Comparison of ENCODE assay signal across 5 fruit fly cellular contexts in genomic region chr2L:273603-274002, dm6.
TF ChIP-seq lines count a peak whose summit lies in the region.

mbm (minus strand) TSS chr2L:273715.
CG11555 (plus strand) TSS chr2L:273836.

- no peak for TF ChIP-seq CTCF in whole organism, embryonic (GFP tag; optimal IDR thresholded peaks at IDR 0.05; lab: Kevin White, UChicago)

TF ChIP-seq in whole organism, adult, 20 proteins besides CTCF, POLR2A, EP300 and RAD21:
- TF ChIP-seq bab1 (GFP tag; optimal IDR thresholded peaks at IDR 0.05; lab: Kevin White, UChicago): peak; percentile 29
- TF ChIP-seq CG7045 (GFP tag; optimal IDR thresholded peaks at IDR 0.05; lab: Kevin White, UChicago): no peak
- TF ChIP-seq ovo (GFP tag; optimal IDR thresholded peaks at IDR 0.05; lab: Kevin White, UChicago): no peak
- peak; percentile 3 for TF ChIP-seq pad (GFP tag; optimal IDR thresholded peaks at IDR 0.05; lab: Kevin White, UChicago)
- TF ChIP-seq CG14711 (tag; optimal IDR thresholded peaks at IDR 0.05; lab: Kevin White, UChicago): peak; percentile 49
- peak; percentile 97 for TF ChIP-seq Mnt (GFP tag; optimal IDR thresholded peaks at IDR 0.05; lab: Kevin White, UChicago)
- TF ChIP-seq CG33017 (tag; optimal IDR thresholded peaks at IDR 0.05; lab: Kevin White, UChicago): peak; percentile 47
- TF ChIP-seq CG11617 (GFP tag; optimal IDR thresholded peaks at IDR 0.05; lab: Kevin White, UChicago): peak; percentile 41
- no peak for TF ChIP-seq CG1620 (GFP tag; optimal IDR thresholded peaks at IDR 0.05; lab: Kevin White, UChicago)
- no peak for TF ChIP-seq cic (GFP tag; optimal IDR thresholded peaks at IDR 0.05; lab: Kevin White, UChicago)
- no peak for TF ChIP-seq Clk (GFP tag; optimal IDR thresholded peaks at IDR 0.05; lab: Kevin White, UChicago)
- TF ChIP-seq CG7101 (tag; optimal IDR thresholded peaks at IDR 0.05; lab: Kevin White, UChicago): peak; percentile 48

TF ChIP-seq in whole organism, embryonic, 481 proteins besides CTCF, POLR2A, EP300 and RAD21 (continues in another document):
- TF ChIP-seq CG9437 (GFP tag; optimal IDR thresholded peaks at IDR 0.05; lab: Kevin White, UChicago) (no peak), CG6254 (GFP tag; optimal IDR thresholded peaks at IDR 0.05; lab: Kevin White, UChicago) (no peak), Usf (GFP tag; optimal IDR thresholded peaks at IDR 0.05; lab: Kevin White, UChicago) (no peak), ssp (GFP tag; IDR thresholded peaks at IDR 0.05; lab: Robert Waterston, UW) (peak; percentile 9; the same call in 1 of the 2 replicates), CG13424 (tag; optimal IDR thresholded peaks at IDR 0.05; lab: Kevin White, UChicago) (peak; percentile 48), CG2199 (GFP tag; IDR thresholded peaks at IDR 0.05; lab: Robert Waterston, UW) (no peak), chm (GFP tag; IDR thresholded peaks at IDR 0.05; lab: Robert Waterston, UW) (no peak), D19B (GFP tag; optimal IDR thresholded peaks at IDR 0.05; lab: Kevin White, UChicago) (no peak), CG11560 (tag; IDR thresholded peaks at IDR 0.05; lab: Robert Waterston, UW) (no peak), pita (GFP tag; optimal IDR thresholded peaks at IDR 0.05; lab: Kevin White, UChicago) (no peak), Bteb2 (GFP tag; optimal IDR thresholded peaks at IDR 0.05; lab: Kevin White, UChicago) (no peak), CrebB (tag; optimal IDR thresholded peaks at IDR 0.05; lab: Kevin White, UChicago) (no peak), lola (GFP tag; optimal IDR thresholded peaks at IDR 0.05; lab: Kevin White, UChicago) (peak in 1 of 3 experiments; percentile 15), Spps (tag; optimal IDR thresholded peaks at IDR 0.05; lab: Kevin White, UChicago) (no peak), repo (GFP tag; optimal IDR thresholded peaks at IDR 0.05; lab: Kevin White, UChicago) (no peak), Sry-β (GFP tag; optimal IDR thresholded peaks at IDR 0.05; lab: Kevin White, UChicago) (peak; percentile 98), CG3281 (GFP tag; optimal IDR thresholded peaks at IDR 0.05; lab: Kevin White, UChicago) (peak; percentile 47), CG8924 (tag; optimal IDR thresholded peaks at IDR 0.05; lab: Kevin White, UChicago) (peak; percentile 61), CG15269 (tag; optimal IDR thresholded peaks at IDR 0.05; lab: Kevin White, UChicago) (no peak), mirr (GFP tag; optimal IDR thresholded peaks at IDR 0.05; lab: Kevin White, UChicago) (no peak), fd3F (GFP tag; optimal IDR thresholded peaks at IDR 0.05; lab: Kevin White, UChicago) (no peak)

TF ChIP-seq in whole organism, prepupa, 60 proteins besides CTCF, POLR2A, EP300 and RAD21 (continues in another document):
- TF ChIP-seq lz (GFP tag; optimal IDR thresholded peaks at IDR 0.05; lab: Kevin White, UChicago) (no peak), salr (GFP tag; optimal IDR thresholded peaks at IDR 0.05; lab: Kevin White, UChicago) (no peak), esn (GFP tag; optimal IDR thresholded peaks at IDR 0.05; lab: Kevin White, UChicago) (peak; percentile 19), dsx (GFP tag; optimal IDR thresholded peaks at IDR 0.05; lab: Kevin White, UChicago; ENCODE audit: poor library complexity, severe bottlenecking) (peak; percentile 5), CG3032 (tag; optimal IDR thresholded peaks at IDR 0.05; lab: Kevin White, UChicago) (peak; percentile 26), Hr39 (GFP tag; optimal IDR thresholded peaks at IDR 0.05; lab: Kevin White, UChicago) (no peak), spab (GFP tag; optimal IDR thresholded peaks at IDR 0.05; lab: Kevin White, UChicago) (no peak), topi (GFP tag; optimal IDR thresholded peaks at IDR 0.05; lab: Kevin White, UChicago) (no peak), fkh (GFP tag; optimal IDR thresholded peaks at IDR 0.05; lab: Kevin White, UChicago) (no peak), Smox (GFP tag; optimal IDR thresholded peaks at IDR 0.05; lab: Kevin White, UChicago) (no peak), OdsH (GFP tag; optimal IDR thresholded peaks at IDR 0.05; lab: Kevin White, UChicago) (no peak), fd85E (GFP tag; optimal IDR thresholded peaks at IDR 0.05; lab: Kevin White, UChicago) (no peak), Lpt (GFP tag; optimal IDR thresholded peaks at IDR 0.05; lab: Kevin White, UChicago) (no peak), CG34406 (GFP tag; optimal IDR thresholded peaks at IDR 0.05; lab: Kevin White, UChicago) (no peak), CG15336 (GFP tag; IDR thresholded peaks at IDR 0.05; lab: Robert Waterston, UW) (no peak), Blimp-1 (GFP tag; optimal IDR thresholded peaks at IDR 0.05; lab: Kevin White, UChicago) (no peak), Ets96B (tag; optimal IDR thresholded peaks at IDR 0.05; lab: Kevin White, UChicago) (peak; percentile 39), CG6792 (GFP tag; optimal IDR thresholded peaks at IDR 0.05; lab: Kevin White, UChicago) (no peak), CG10669 (GFP tag; optimal IDR thresholded peaks at IDR 0.05; lab: Kevin White, UChicago) (no peak), Met (GFP tag; optimal IDR thresholded peaks at IDR 0.05; lab: Kevin White, UChicago) (no peak), CG11294 (GFP tag; IDR thresholded peaks at IDR 0.05; lab: Robert Waterston, UW) (no peak), CG6854 (GFP tag; optimal IDR thresholded peaks at IDR 0.05; lab: Kevin White, UChicago) (no peak)

TF ChIP-seq in whole organism, pupa, 21 proteins besides CTCF, POLR2A, EP300 and RAD21:
- TF ChIP-seq CG15710 (tag; optimal IDR thresholded peaks at IDR 0.05; lab: Kevin White, UChicago) (peak; percentile 27), CG8301 (tag; optimal IDR thresholded peaks at IDR 0.05; lab: Kevin White, UChicago) (no peak), CG12605 (GFP tag; IDR thresholded peaks at IDR 0.05; lab: Robert Waterston, UW) (no peak)
TF ChIP-seq in whole organism, pupa: peak in this region for 1.

TF ChIP-seq in whole organism, wandering third instar larva, 38 proteins besides CTCF, POLR2A, EP300 and RAD21:
- TF ChIP-seq dsf (GFP tag; optimal IDR thresholded peaks at IDR 0.05; lab: Kevin White, UChicago; ENCODE audit: borderline replicate concordance) (no peak), lola (GFP tag; optimal IDR thresholded peaks at IDR 0.05; lab: Kevin White, UChicago) (no peak), Hr83 (GFP tag; optimal IDR thresholded peaks at IDR 0.05; lab: Kevin White, UChicago; ENCODE audit: poor library complexity, severe bottlenecking) (no peak), Myc (optimal IDR thresholded peaks at IDR 0.05; lab: Kevin White, UChicago) (peak; percentile 94), Dfd (GFP tag; optimal IDR thresholded peaks at IDR 0.05; lab: Kevin White, UChicago) (no peak), CG32264 (GFP tag; optimal IDR thresholded peaks at IDR 0.05; lab: Kevin White, UChicago) (no peak), sv (GFP tag; optimal IDR thresholded peaks at IDR 0.05; lab: Kevin White, UChicago) (no peak), Sp1 (GFP tag; optimal IDR thresholded peaks at IDR 0.05; lab: Kevin White, UChicago) (peak; percentile 40), sage (GFP tag; optimal IDR thresholded peaks at IDR 0.05; lab: Kevin White, UChicago) (no peak), Abd-B (GFP tag; optimal IDR thresholded peaks at IDR 0.05; lab: Kevin White, UChicago) (no peak), Vsx2 (GFP tag; optimal IDR thresholded peaks at IDR 0.05; lab: Kevin White, UChicago; ENCODE audit: partially characterized antibody) (no peak), Rel (GFP tag; optimal IDR thresholded peaks at IDR 0.05; lab: Kevin White, UChicago) (no peak), Rel (tag; optimal IDR thresholded peaks at IDR 0.05; lab: Kevin White, UChicago) (peak; percentile 6), Jra (GFP tag; optimal IDR thresholded peaks at IDR 0.05; lab: Kevin White, UChicago) (no peak), Dif (GFP tag; optimal IDR thresholded peaks at IDR 0.05; lab: Kevin White, UChicago; ENCODE audit: partially characterized antibody) (no peak), OdsH (GFP tag; optimal IDR thresholded peaks at IDR 0.05; lab: Kevin White, UChicago) (no peak), psq (GFP tag; optimal IDR thresholded peaks at IDR 0.05; lab: Kevin White, UChicago) (no peak), N (GFP tag; optimal IDR thresholded peaks at IDR 0.05; lab: Kevin White, UChicago) (no peak), tai (GFP tag; optimal IDR thresholded peaks at IDR 0.05; lab: Kevin White, UChicago) (no peak), foxo (GFP tag; optimal IDR thresholded peaks at IDR 0.05; lab: Kevin White, UChicago) (no peak), Hr78 (GFP tag; optimal IDR thresholded peaks at IDR 0.05; lab: Kevin White, UChicago) (no peak), HLH106 (tag; optimal IDR thresholded peaks at IDR 0.05; lab: Kevin White, UChicago) (peak; percentile 56), br (GFP tag; optimal IDR thresholded peaks at IDR 0.05; lab: Kevin White, UChicago) (no peak), CrebA (GFP tag; optimal IDR thresholded peaks at IDR 0.05; lab: Kevin White, UChicago; ENCODE audit: borderline replicate concordance) (no peak), h (GFP tag; optimal IDR thresholded peaks at IDR 0.05; lab: Kevin White, UChicago) (no peak), rgr (GFP tag; optimal IDR thresholded peaks at IDR 0.05; lab: Kevin White, UChicago) (no peak), fru (GFP tag; optimal IDR thresholded peaks at IDR 0.05; lab: Kevin White, UChicago) (no peak), brk (GFP tag; optimal IDR thresholded peaks at IDR 0.05; lab: Kevin White, UChicago) (no peak), usp (GFP tag; optimal IDR thresholded peaks at IDR 0.05; lab: Kevin White, UChicago) (no peak), Mio (GFP tag; optimal IDR thresholded peaks at IDR 0.05; lab: Kevin White, UChicago) (no peak), dl (GFP tag; optimal IDR thresholded peaks at IDR 0.05; lab: Kevin White, UChicago; ENCODE audit: insufficient read depth in 1 of 2, partially characterized antibody in 2 of 2) (no peak), Hnf4 (GFP tag; optimal IDR thresholded peaks at IDR 0.05; lab: Kevin White, UChicago) (no peak)
